Fruit fly (Drosophila melanogaster): ENCODE results near the gene CG5001.
A peak's percentile ranks its signal among the peaks of the same experiment; 100 is the strongest.

CG5001 gene

DNA sequence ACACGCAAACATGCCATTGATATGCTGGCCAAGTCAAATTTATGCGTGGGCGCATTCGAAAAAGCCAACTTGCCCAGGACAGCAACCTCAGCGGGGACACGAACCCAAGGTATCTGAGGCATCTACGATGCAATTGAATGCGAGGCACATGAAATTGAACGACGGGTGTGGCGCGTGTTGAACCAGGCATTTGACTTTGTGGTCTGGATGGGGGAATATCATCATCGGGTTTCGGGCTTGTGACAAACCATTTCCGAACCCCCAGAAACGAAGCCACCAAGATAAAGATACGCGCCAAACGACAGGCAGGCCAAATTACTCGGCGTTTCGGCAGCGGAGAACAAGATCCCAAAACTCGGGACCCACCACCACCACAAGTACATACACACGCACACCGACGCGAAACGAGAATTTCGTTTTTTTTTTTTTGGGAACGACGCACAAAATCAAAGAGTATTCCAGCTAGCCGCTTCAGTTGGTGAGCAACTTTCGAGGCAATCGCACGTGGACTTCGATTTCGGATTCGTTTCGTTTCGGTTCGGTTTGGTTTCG, 42.8 kb upstream of the CG5001 start, which contains the start of gene MFS3 (continued):
- peak; percentile 11 for TF ChIP-seq mirr (GFP tag; optimal IDR thresholded peaks at IDR 0.05)
- no peak for TF ChIP-seq CG4404 (GFP tag; IDR thresholded peaks at IDR 0.05)
- TF ChIP-seq sd (tag; optimal IDR thresholded peaks at IDR 0.05): peak; percentile 74
- TF ChIP-seq CG7987 (GFP tag; optimal IDR thresholded peaks at IDR 0.05): peak; percentile 41
- TF ChIP-seq nerfin-1 (tag; optimal IDR thresholded peaks at IDR 0.05): no peak
- TF ChIP-seq CG10431 (GFP tag; optimal IDR thresholded peaks at IDR 0.05): no peak
- TF ChIP-seq CG10543 (GFP tag; optimal IDR thresholded peaks at IDR 0.05): peak; percentile 75
- TF ChIP-seq Nf-YB (GFP tag; optimal IDR thresholded peaks at IDR 0.05): no peak
- no peak for TF ChIP-seq CG4854 (GFP tag; optimal IDR thresholded peaks at IDR 0.05)
- peak; percentile 80 for TF ChIP-seq CG1603 (tag; optimal IDR thresholded peaks at IDR 0.05)
- peak; percentile 13 for TF ChIP-seq Hey (tag; optimal IDR thresholded peaks at IDR 0.05)
- TF ChIP-seq gfzf (GFP tag; optimal IDR thresholded peaks at IDR 0.05): peak; percentile 56
- no peak; the same call in 1 of the 2 replicates for TF ChIP-seq Adf1 (GFP tag; IDR thresholded peaks at IDR 0.05)
- TF ChIP-seq toy (GFP tag; IDR thresholded peaks at IDR 0.05): peak; percentile 41; the same call in 1 of the 2 replicates
- TF ChIP-seq CG11504 (tag; optimal IDR thresholded peaks at IDR 0.05): peak; percentile 53
- no peak for TF ChIP-seq CG3281 (GFP tag; optimal IDR thresholded peaks at IDR 0.05)
- no peak for TF ChIP-seq repo (GFP tag; optimal IDR thresholded peaks at IDR 0.05)
- no peak for TF ChIP-seq wor (GFP tag; IDR thresholded peaks at IDR 0.05)
- peak; percentile 79 for TF ChIP-seq pros (GFP tag; optimal IDR thresholded peaks at IDR 0.05)
- TF ChIP-seq CG14710 (tag; optimal IDR thresholded peaks at IDR 0.05): no peak
- TF ChIP-seq Nf-YC (tag; optimal IDR thresholded peaks at IDR 0.05): peak; percentile 7
- no peak for TF ChIP-seq MBD-R2 (GFP tag; IDR thresholded peaks at IDR 0.05)
- TF ChIP-seq CG12391 (tag; optimal IDR thresholded peaks at IDR 0.05): peak; percentile 3
- TF ChIP-seq Meics (GFP tag; optimal IDR thresholded peaks at IDR 0.05): peak; percentile 13
- TF ChIP-seq CG12155 (GFP tag; optimal IDR thresholded peaks at IDR 0.05): no peak
- no peak for TF ChIP-seq CG14014 (GFP tag; IDR thresholded peaks at IDR 0.05)
- TF ChIP-seq nom (GFP tag; optimal IDR thresholded peaks at IDR 0.05): peak; percentile 37
- TF ChIP-seq Rfx (GFP tag; IDR thresholded peaks at IDR 0.05): peak; percentile 26; the same call in 1 of the 2 replicates
- TF ChIP-seq B-H2 (GFP tag; optimal IDR thresholded peaks at IDR 0.05): peak; percentile 14
- TF ChIP-seq Jarid2 (GFP tag; optimal IDR thresholded peaks at IDR 0.05): peak; percentile 66
- TF ChIP-seq CG6175 (GFP tag; IDR thresholded peaks at IDR 0.05): peak; percentile 88; the same call in 2 of the 3 replicates
- no peak for TF ChIP-seq CG43689 (GFP tag; IDR thresholded peaks at IDR 0.05)

DNA sequence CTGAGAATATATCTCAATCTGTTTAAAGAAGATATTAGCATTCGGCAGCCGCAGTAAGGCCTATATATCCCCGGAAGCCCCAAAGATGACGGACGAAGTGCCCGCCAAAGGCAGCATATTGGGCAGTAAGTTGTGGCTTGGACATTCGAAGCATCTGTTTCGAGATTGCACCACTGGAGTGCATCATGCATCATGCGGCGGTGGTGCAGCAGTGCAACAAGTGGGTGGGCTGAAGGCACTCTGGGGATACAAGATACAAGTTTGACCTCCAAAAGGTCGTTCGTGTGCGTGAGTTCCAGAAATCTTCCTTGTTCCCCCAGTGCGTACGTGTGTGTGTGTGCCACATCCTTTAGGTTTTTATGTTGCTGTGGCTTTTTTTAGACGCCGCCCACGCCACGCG, 42.3 kb upstream of the CG5001 start:
- TF ChIP-seq Ets65A (GFP tag) (peak; percentile 17), kah (GFP tag; optimal IDR thresholded peaks at IDR 0.05) (peak; percentile 75), vvl (GFP tag; IDR thresholded peaks at IDR 0.05) (no peak), slbo (GFP tag; IDR thresholded peaks at IDR 0.05) (no peak), CG9817 (tag; optimal IDR thresholded peaks at IDR 0.05) (no peak), ERR (GFP tag; optimal IDR thresholded peaks at IDR 0.05) (peak; percentile 87), CG42726 (GFP tag; IDR thresholded peaks at IDR 0.05; ENCODE audit: partially characterized antibody) (0 out of 2 replicates have a peak, but pooled peaks have one; percentile 3), ato (GFP tag; IDR thresholded peaks at IDR 0.05; ENCODE audit: partially characterized antibody) (no peak), D19A (tag; optimal IDR thresholded peaks at IDR 0.05) (peak; percentile 43), CG13894 (tag; optimal IDR thresholded peaks at IDR 0.05) (peak; percentile 44), scrt (GFP tag; optimal IDR thresholded peaks at IDR 0.05) (peak; percentile 58), TFAM (GFP tag; optimal IDR thresholded peaks at IDR 0.05) (no peak)

Data from whole organism, embryonic.